Worm (Caenorhabditis elegans) whole organism, L2 larva: ENCODE results near the gene fbxc-15.
A peak's percentile ranks its signal among the peaks of the same experiment; 100 is the strongest.
"Not testable (repeated sequence)": the region's sequence is repeated elsewhere in the genome, so short reads cannot be mapped to it uniquely, and the experiment has no call there.

ENCODE experiments used
- C34F6.9 ChIP-seq: fragments of 150-350 bp; optimal IDR thresholded peaks from 2 replicates; lab custom pipeline; 2014; ENCODE audit warnings: missing biosample characterization, missing genetic modification characterization
- F13H6.1 ChIP-seq: sonication (generic microtip); optimal IDR thresholded peaks from 2 replicates; lab custom pipeline; 2016; ENCODE audit warnings: missing genetic modification characterization, missing compliant biosample characterization
- R02D3.7 ChIP-seq: fragments of 150-350 bp; optimal IDR thresholded peaks from 2 replicates; lab custom pipeline; 2014; ENCODE audit warnings: missing biosample characterization, missing genetic modification characterization
- Y55F3AM.14 ChIP-seq: fragments of 200-800 bp; sonication (Bioruptor generic); optimal IDR thresholded peaks from 2 replicates; lab custom pipeline; 2018; ENCODE audit warnings: mild to moderate bottlenecking, missing genetic modification characterization, missing compliant biosample characterization
- alr-1 ChIP-seq: fragments of 150-350 bp; optimal IDR thresholded peaks from 2 replicates; lab custom pipeline; 2014; ENCODE audit warnings: missing biosample characterization, missing genetic modification characterization
- aly-2 ChIP-seq: fragments of 150-350 bp; optimal IDR thresholded peaks from 2 replicates; lab custom pipeline; 2014; ENCODE audit warnings: missing biosample characterization, missing genetic modification characterization
- ama-1 ChIP-seq: fragments of 150-350 bp; optimal IDR thresholded peaks from 2 replicates; lab custom pipeline; 2018; ENCODE audit warnings: inconsistent platforms
- ceh-16 ChIP-seq: fragments of 150-350 bp; optimal IDR thresholded peaks from 2 replicates; lab custom pipeline; 2014; ENCODE audit warnings: missing biosample characterization, missing genetic modification characterization
- dmd-4 ChIP-seq: sonication (generic microtip); optimal IDR thresholded peaks from 2 replicates; lab custom pipeline; 2017; ENCODE audit warnings: missing biosample characterization, missing genetic modification characterization
- egl-27 ChIP-seq: sonication (generic microtip); optimal IDR thresholded peaks from 3 replicates; lab custom pipeline; 2017; ENCODE audit warnings: missing biosample characterization, missing genetic modification reagents, missing genetic modification characterization
- elt-1 ChIP-seq: fragments of 150-350 bp; optimal IDR thresholded peaks from 2 replicates; lab custom pipeline; 2014; ENCODE audit warnings: missing biosample characterization, missing genetic modification characterization
- gmeb-1 ChIP-seq: fragments of 150-350 bp; optimal IDR thresholded peaks from 2 replicates; lab custom pipeline; 2014; ENCODE audit warnings: missing biosample characterization, missing genetic modification characterization
- lin-11 ChIP-seq: fragments of 150-350 bp; sonication (generic microtip); optimal IDR thresholded peaks from 2 replicates; lab custom pipeline; 2014; ENCODE audit warnings: missing biosample characterization, missing genetic modification characterization, inconsistent platforms, mixed read lengths
- lin-13 ChIP-seq: fragments of 150-350 bp; optimal IDR thresholded peaks from 2 replicates; lab custom pipeline; 2014; ENCODE audit warnings: missing biosample characterization, missing genetic modification reagents, missing genetic modification characterization
- lsy-2 ChIP-seq, 2 experiments: fragments of 150-350 bp in 1 of 2; sonication (generic microtip) in 1 of 2; optimal IDR thresholded peaks; 2 replicates each; lab custom pipeline; 2014 to 2017; ENCODE audit warnings: missing biosample characterization in 2 of 2, missing genetic modification characterization in 2 of 2
- mab-5 ChIP-seq: fragments of 150-350 bp; optimal IDR thresholded peaks from 2 replicates; lab custom pipeline; 2014; ENCODE audit warnings: missing biosample characterization, missing genetic modification characterization
- mbf-1 ChIP-seq: sonication (generic microtip); optimal IDR thresholded peaks from 2 replicates; lab custom pipeline; 2017; ENCODE audit warnings: missing biosample characterization, missing genetic modification characterization
- mdl-1 ChIP-seq, 2 experiments: fragments of 150-350 bp in 1 of 2; sonication (generic microtip) in 1 of 2; optimal IDR thresholded peaks; 2 replicates each; lab custom pipeline; 2017; ENCODE audit warnings: missing biosample characterization in 2 of 2, missing genetic modification characterization in 2 of 2
- nhr-10 ChIP-seq: sonication (generic microtip); optimal IDR thresholded peaks from 2 replicates; lab custom pipeline; 2017; ENCODE audit warnings: missing biosample characterization, missing genetic modification characterization
- nhr-11 ChIP-seq: fragments of 150-350 bp; optimal IDR thresholded peaks from 2 replicates; lab custom pipeline; 2014; ENCODE audit warnings: missing biosample characterization, missing genetic modification characterization
- nhr-12 ChIP-seq: fragments of 150-350 bp; optimal IDR thresholded peaks from 2 replicates; lab custom pipeline; 2014; ENCODE audit warnings: missing biosample characterization, missing genetic modification characterization
- nhr-129 ChIP-seq: fragments of 150-350 bp; optimal IDR thresholded peaks from 2 replicates; lab custom pipeline; 2014; ENCODE audit warnings: missing biosample characterization, missing genetic modification characterization
- nhr-21 ChIP-seq: fragments of 150-350 bp; optimal IDR thresholded peaks from 2 replicates; lab custom pipeline; 2014; ENCODE audit warnings: missing biosample characterization, missing genetic modification characterization
- nhr-237 ChIP-seq: fragments of 150-350 bp; optimal IDR thresholded peaks from 2 replicates; lab custom pipeline; 2014; ENCODE audit warnings: missing biosample characterization, missing genetic modification characterization
- nhr-6 ChIP-seq: fragments of 150-350 bp; optimal IDR thresholded peaks from 2 replicates; lab custom pipeline; 2014; ENCODE audit warnings: missing biosample characterization, missing genetic modification characterization
- peb-1 ChIP-seq: fragments of 150-350 bp; optimal IDR thresholded peaks from 2 replicates; lab custom pipeline; 2014; ENCODE audit warnings: missing biosample characterization, missing genetic modification characterization
- sem-4 ChIP-seq: fragments of 150-350 bp; optimal IDR thresholded peaks from 2 replicates; lab custom pipeline; 2014; ENCODE audit warnings: missing biosample characterization, missing genetic modification reagents, missing genetic modification characterization
- sma-9 ChIP-seq, 2 experiments: fragments of 150-350 bp in 1 of 2; sonication (generic microtip) in 1 of 2; optimal IDR thresholded peaks; 2 replicates each; lab custom pipeline; 2014 to 2016; ENCODE audit warnings: missing genetic modification characterization in 2 of 2, mild to moderate bottlenecking in 1 of 2, missing biosample characterization in 1 of 2, missing compliant biosample characterization in 1 of 2, missing genetic modification reagents in 1 of 2, moderate library complexity in 1 of 2
- snpc-4 ChIP-seq: fragments of 150-350 bp; optimal IDR thresholded peaks from 2 replicates; lab custom pipeline; 2014; ENCODE audit warnings: missing biosample characterization, missing genetic modification characterization
- unc-55 ChIP-seq: fragments of 150-350 bp; sonication (generic microtip); optimal IDR thresholded peaks from 3 replicates; lab custom pipeline; 2014; ENCODE audit warnings: missing biosample characterization, missing genetic modification reagents, missing genetic modification characterization
- zag-1 ChIP-seq: fragments of 150-350 bp; optimal IDR thresholded peaks from 2 replicates; lab custom pipeline; 2014; ENCODE audit warnings: missing biosample characterization, missing genetic modification characterization
- ztf-1 ChIP-seq: fragments of 200-800 bp; sonication (Bioruptor generic); conservative IDR thresholded peaks from 2 replicates; pipeline ENCODE4 v1.3.6; 2022; ENCODE audit warnings: missing genetic modification characterization, missing compliant biosample characterization
- ztf-4 ChIP-seq: fragments of 150-350 bp; optimal IDR thresholded peaks from 2 replicates; lab custom pipeline; 2014; ENCODE audit warnings: missing biosample characterization, missing genetic modification characterization

fbxc-15 gene

DNA sequence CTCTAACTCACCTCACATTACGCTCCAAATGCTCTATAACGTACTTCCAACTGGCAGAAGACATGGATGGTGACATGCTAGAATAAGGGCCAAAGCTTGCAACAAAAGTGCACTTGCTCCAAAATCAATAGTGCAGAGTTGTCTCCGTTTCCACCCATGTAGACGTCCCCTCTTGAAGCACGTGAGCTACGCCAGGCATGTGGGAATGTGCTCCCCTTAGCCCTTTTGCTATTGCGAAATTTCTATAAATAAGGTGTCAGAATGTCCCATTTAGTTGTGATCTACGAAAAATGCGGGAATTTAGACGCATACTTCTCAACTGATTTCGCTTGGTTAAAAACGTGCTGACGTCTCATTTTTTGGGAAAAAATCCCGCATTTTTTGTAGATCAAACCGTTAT, 28.8 kb upstream of the fbxc-15 start:
- TF ChIP-seq sma-9 (GFP tag; optimal IDR thresholded peaks at IDR 0.05; lab: Kevin White, UChicago) (peak; percentile 54), sma-9 (tag; optimal IDR thresholded peaks at IDR 0.05; lab: Kevin White, UChicago) (no peak), unc-55 (GFP tag; lab: Kevin White, UChicago) (peak; percentile 33), C34F6.9 (tag; lab: Kevin White, UChicago) (peak; percentile 34), nhr-10 (tag; lab: Kevin White, UChicago) (no peak)

DNA sequence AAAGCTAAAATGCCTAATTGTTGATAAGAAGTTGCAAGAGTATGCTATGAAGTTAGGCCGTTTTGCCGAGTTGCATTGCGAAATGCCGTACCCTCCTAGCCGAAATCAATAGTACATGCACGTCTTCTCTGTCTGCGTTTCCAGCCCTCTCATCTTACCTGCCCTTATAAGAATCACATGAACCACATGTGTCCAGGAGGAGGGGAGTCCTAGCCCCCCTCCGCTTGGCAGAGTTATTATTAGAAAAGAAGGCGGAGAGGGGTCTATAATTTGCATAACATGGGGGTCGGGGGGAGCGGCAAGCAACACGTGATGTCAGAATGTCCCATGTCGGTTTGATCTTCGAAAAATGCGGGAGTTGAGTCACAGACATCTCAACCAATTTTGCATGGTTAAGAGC, 26.2 kb upstream of the fbxc-15 start:
- TF ChIP-seq ceh-16 (tag; lab: Kevin White, UChicago) (no peak), lin-11 (tag; lab: Kevin White, UChicago) (no peak), nhr-10 (tag; lab: Kevin White, UChicago) (no peak), nhr-6 (tag; lab: Kevin White, UChicago) (no peak), egl-27 (no peak), elt-1 (no peak), sma-9 (GFP tag; optimal IDR thresholded peaks at IDR 0.05; lab: Kevin White, UChicago) (no peak), sma-9 (tag; optimal IDR thresholded peaks at IDR 0.05; lab: Kevin White, UChicago) (no peak), nhr-129 (tag; lab: Kevin White, UChicago) (no peak), R02D3.7 (tag; lab: Kevin White, UChicago) (no peak), zag-1 (tag; lab: Kevin White, UChicago) (no peak), Y55F3AM.14 (GFP tag; lab: Kevin White, UChicago) (no peak), mab-5 (tag; lab: Kevin White, UChicago) (no peak), mdl-1 (tag; optimal IDR thresholded peaks at IDR 0.05; lab: Kevin White, UChicago) (no peak)

ce11 chrII:954626-955025, 24.6 kb upstream of the fbxc-15 start, which contains the start of gene fbxc-7:
TSS of gene fbxc-7 (plus strand) at chrII:954926.
- TF ChIP-seq sem-4; peb-1 (tag; lab: Kevin White, UChicago); nhr-129 (tag; lab: Kevin White, UChicago): not testable (repeated sequence)

DNA sequence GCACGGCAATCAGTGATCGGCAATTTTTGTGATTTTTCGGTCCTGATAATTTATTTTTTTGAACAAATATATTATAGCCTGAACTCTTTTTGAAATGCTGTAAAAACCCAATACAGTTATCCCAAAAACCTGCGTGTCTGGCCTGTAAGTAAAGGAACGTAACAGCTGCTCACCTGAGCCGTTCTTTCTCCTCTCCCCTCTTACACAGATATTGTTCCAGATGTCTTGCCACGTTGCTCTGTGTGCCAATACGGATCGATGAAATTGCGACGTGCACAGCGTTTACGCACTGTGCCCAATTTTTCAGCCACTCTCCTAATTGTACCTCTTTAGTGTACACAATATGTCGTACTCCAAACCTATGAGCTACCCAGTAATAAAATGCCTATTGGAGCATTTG, 20.6 kb upstream of the fbxc-15 start, which contains the start of gene sdz-4:
sdz-4 (plus strand) TSS at position 301 of the 400 bp plus-strand sequence.
- TF ChIP-seq aly-2 (tag; lab: Kevin White, UChicago) (no peak), nhr-12 (no peak), nhr-11 (tag; lab: Kevin White, UChicago) (no peak), nhr-6 (tag; lab: Kevin White, UChicago) (no peak), dmd-4 (no peak), C34F6.9 (tag; lab: Kevin White, UChicago) (no peak), nhr-10 (tag; lab: Kevin White, UChicago) (no peak), ztf-4 (tag; lab: Kevin White, UChicago) (no peak), snpc-4 (tag; lab: Kevin White, UChicago) (no peak), mbf-1 (tag; lab: Kevin White, UChicago) (no peak), lin-13 (GFP tag; lab: Kevin White, UChicago) (no peak), gmeb-1 (tag; lab: Kevin White, UChicago) (no peak), peb-1 (tag; lab: Kevin White, UChicago) (no peak)
- TF ChIP-seq, all 48 proteins: peak for 0

ce11 chrII:960218-960617, 19.0 kb upstream of the fbxc-15 start, which contains the start of the genes C32B5.18 and C32B5.7:
TSS of gene C32B5.18 (plus strand) at chrII:960518.
TSS of gene C32B5.7 (plus strand) at chrII:960528.
- TF ChIP-seq F13H6.1 (tag; lab: Kevin White, UChicago) (no peak), snpc-4 (tag; lab: Kevin White, UChicago) (no peak), lin-11 (tag; lab: Kevin White, UChicago) (no peak), ama-1 (lab: Kevin White, UChicago) (no peak), unc-55 (GFP tag; lab: Kevin White, UChicago) (no peak), sem-4 (no peak), egl-27 (no peak), aly-2 (tag; lab: Kevin White, UChicago) (no peak), gmeb-1 (tag; lab: Kevin White, UChicago) (no peak), lsy-2 (tag; optimal IDR thresholded peaks at IDR 0.05; lab: Kevin White, UChicago) (no peak), elt-1 (no peak), C34F6.9 (tag; lab: Kevin White, UChicago) (no peak), mab-5 (tag; lab: Kevin White, UChicago) (no peak), ceh-16 (tag; lab: Kevin White, UChicago) (no peak), ztf-1 (GFP tag; lab: Robert Waterston, UW) (no peak), sma-9 (GFP tag; optimal IDR thresholded peaks at IDR 0.05; lab: Kevin White, UChicago) (no peak), sma-9 (tag; optimal IDR thresholded peaks at IDR 0.05; lab: Kevin White, UChicago) (no peak), nhr-237 (tag; lab: Kevin White, UChicago) (no peak), nhr-21 (tag; lab: Kevin White, UChicago) (no peak), alr-1 (tag; lab: Kevin White, UChicago) (no peak)
- TF ChIP-seq, all 48 proteins: peak for 0
